Worm (Caenorhabditis elegans) whole organism, early embryonic: ENCODE measurements around the gene fkh-2.

Experiments
- F13C5.2 ChIP-seq: sonication (generic microtip); optimal IDR thresholded peaks from 2 replicates; lab custom pipeline; 2017; ENCODE audit warnings: mild to moderate bottlenecking, missing genetic modification characterization, inconsistent platforms, missing compliant biosample characterization
- aly-1 ChIP-seq: sonication (generic microtip); optimal IDR thresholded peaks from 2 replicates; lab custom pipeline; 2016; ENCODE audit warnings: missing genetic modification characterization, missing compliant biosample characterization
- ceh-13 ChIP-seq: fragments of 200-800 bp; sonication (Bioruptor generic); optimal IDR thresholded peaks from 2 replicates; lab custom pipeline; 2018; ENCODE audit warnings: mild to moderate bottlenecking, missing genetic modification characterization, missing compliant biosample characterization
- flt-1 ChIP-seq: fragments of 200-800 bp; sonication (Bioruptor generic); IDR thresholded peaks from 2 replicates; pipeline ENCODE4 v1.3.6; 2022; ENCODE audit warnings: missing genetic modification characterization, missing compliant biosample characterization
- hmg-4 ChIP-seq: fragments of 200-800 bp; sonication (Bioruptor generic); optimal IDR thresholded peaks from 2 replicates; lab custom pipeline; 2018; ENCODE audit warnings: mild to moderate bottlenecking, missing genetic modification characterization, missing compliant biosample characterization

ce11 chrX:3751370-3751769, 9.2 kb upstream of the fkh-2 start:
- no peak for TF ChIP-seq flt-1 (GFP tag; lab: Robert Waterston, UW)
- no peak for TF ChIP-seq aly-1 (tag; lab: Kevin White, UChicago)
- no peak for TF ChIP-seq ceh-13
- TF ChIP-seq hmg-4 (GFP tag; lab: Kevin White, UChicago): no peak
- no peak for TF ChIP-seq F13C5.2 (tag; lab: Kevin White, UChicago)
